Fruit fly (Drosophila melanogaster) whole organism, larva: ENCODE measurements around the gene rdx.

Experiments used
- noc ChIP-seq: fragments of 200-800 bp; sonication (Bioruptor generic); optimal IDR thresholded peaks from 3 replicates; lab custom pipeline; 2019; ENCODE audit warnings: missing biosample characterization, mild to moderate bottlenecking, missing genetic modification characterization, moderate library complexity

The rdx gene

DNA sequence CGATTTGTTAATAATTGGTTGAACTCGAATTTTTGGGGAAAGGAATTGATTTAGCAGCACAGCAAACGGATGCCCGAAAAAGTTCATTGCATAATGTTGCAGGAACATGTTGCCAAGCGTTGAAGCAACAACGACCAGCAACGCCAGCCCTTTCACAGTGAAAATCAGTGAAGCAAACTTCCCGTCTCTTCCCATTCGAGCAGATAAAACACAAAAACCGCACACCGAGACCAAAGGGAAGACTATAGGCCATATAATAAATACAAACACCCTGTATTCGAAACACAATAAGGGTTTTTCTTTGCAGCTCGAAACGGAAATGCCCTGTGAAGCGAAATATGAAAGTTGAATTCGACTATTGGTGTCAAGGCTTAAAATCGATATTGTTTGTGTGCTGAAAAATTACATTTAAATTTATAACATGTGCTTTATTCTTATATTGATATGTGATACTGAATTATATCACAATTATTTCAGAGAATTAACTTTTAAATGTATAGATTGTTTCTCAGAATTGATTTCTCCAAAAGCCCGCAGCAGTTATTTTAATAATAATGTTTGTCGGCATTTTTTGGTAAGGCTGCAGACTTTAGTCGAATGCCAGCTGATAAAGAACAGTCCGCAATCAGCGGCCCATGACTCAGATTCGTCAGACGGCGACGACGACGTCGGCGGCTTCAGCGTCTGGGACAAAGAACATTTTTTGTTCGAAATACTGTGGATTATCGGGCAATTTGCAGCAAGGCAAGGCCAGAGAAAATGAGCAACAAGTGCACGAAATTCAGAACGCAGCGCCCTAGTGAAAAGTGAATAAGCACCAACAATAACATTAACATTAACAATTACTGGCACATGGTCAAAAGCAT, 54.5 kb downstream of the rdx start:
- TF ChIP-seq noc (tag; lab: Kevin White, UChicago) = no peak

DNA sequence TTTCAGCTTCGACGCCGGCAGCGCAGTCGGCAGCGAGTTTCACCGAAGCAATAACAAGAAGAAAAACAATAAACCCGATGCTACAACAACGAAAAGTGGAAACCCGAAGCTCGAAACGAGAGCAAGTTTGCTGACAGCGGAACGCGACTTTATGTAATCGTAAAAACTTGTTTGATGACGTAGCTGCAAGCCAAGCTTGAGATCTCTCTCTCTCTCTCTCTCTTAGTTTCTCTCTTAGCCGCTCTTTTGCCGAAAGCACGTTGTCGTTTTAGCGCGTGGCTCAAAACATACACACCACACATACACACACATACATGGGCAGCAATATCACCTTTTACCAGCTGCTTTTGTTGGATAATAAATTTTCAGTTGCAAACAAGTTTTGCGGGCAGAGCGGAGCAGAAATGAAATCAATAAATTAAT, 55.8 kb downstream of the rdx start:
- no peak for TF ChIP-seq noc (tag; lab: Kevin White, UChicago)

DNA sequence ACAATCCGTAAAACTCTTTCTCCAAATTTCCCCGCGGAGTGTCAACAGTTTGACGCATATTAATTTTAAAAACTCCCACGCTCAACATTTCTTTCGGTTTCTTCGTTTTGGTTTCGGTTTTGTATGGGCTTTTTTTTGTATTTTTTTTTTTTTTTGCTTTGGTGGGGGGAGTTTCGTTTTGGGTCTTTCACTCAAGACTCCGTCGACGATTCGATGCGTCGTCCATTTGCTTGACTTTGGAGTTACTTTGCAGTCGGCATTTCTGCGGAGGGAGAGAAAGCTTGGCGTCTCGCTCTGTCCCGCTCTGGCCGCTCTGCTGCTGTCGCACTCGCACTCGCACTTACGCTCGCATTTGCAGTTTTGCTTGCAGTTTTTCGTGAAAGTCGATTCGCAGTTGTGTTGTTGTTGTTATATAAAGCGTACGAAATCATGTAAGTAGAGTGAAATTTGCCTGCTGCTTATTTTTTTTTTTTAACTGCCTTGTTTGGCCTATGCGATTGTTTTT, 57.1 kb downstream of the rdx start:
- TF ChIP-seq noc (tag; lab: Kevin White, UChicago) = no peak

DNA sequence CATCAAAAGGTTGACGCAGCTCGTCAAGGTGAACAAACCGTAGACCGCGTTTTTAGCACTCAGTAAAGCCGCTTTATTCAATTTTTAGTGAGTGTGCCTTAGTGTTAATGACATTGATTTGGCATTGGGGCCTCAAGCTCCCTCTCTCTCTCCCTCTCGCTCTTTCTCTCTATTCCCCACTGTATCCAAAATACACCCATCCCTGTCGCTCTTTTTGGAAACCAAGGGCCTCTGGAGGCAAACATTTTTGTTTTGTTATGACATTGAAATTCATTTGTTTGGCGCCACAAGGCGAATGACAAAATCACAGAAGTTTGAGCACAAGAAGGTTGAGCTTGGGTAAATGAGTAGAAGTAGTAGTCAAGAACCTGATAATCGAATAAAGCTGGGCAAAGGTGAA, 59.2 kb downstream of the rdx start:
- TF ChIP-seq noc (tag; lab: Kevin White, UChicago) = no peak

DNA sequence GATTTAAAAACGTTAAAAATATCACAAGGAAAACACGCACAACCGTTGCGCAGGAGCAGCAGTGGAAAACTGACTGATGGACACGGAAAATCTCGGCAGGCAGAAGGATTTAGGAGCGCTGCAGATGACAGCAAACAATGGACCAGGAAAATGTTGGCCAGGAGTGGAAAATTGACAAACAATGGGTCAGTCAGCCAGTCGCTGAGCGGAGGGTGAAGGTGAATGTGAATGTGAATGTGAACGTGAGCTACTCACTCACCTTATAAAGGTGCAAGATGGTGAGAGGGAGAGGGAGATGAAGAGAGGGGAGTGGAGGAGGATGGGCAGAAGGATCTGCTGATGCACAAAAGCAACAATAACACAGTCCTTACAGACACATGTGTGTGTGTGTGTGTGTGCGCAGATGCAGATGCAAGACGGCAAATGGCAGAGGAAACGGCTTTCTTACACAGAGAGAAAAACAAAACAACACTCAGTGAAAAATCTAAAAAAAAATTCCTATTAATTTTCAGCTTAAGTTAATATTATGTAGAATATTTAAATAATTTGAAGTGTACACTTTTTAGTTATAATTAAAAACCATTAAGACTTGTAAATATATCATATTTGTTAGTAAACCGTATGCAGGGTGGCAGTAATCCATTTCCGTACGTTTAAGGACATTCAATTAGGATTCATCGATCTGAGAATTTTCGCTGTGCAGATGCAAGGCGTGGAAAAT, 60.0 kb downstream of the rdx start:
- no peak for TF ChIP-seq noc (tag; lab: Kevin White, UChicago)

DNA sequence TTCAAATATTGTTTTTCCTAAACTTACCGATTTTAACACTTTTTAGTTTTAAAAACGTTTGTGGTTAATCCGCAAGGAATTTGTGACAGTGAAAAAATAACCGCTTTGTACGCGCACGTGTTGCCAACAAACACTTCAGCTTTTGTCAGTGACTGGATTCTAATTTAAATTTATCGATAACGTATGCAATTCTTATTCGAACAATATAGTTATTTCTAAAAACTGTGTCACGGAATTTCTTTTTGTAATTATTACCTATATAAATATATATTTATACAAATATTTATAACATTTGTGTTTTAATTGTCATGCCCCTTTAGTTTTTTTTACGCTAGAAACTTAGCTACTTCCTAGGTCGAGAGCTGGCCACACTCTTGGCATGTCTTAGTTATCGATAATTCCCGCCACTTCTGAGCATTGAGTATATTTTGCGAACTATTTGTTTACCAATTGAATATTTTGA, 67.3 kb downstream of the rdx start, which contains the start of gene Orc2:
Gene Orc2, plus strand, starts transcription at position 373 of the 463 bp plus-strand sequence.
- TF ChIP-seq noc (tag; lab: Kevin White, UChicago) = no peak

DNA sequence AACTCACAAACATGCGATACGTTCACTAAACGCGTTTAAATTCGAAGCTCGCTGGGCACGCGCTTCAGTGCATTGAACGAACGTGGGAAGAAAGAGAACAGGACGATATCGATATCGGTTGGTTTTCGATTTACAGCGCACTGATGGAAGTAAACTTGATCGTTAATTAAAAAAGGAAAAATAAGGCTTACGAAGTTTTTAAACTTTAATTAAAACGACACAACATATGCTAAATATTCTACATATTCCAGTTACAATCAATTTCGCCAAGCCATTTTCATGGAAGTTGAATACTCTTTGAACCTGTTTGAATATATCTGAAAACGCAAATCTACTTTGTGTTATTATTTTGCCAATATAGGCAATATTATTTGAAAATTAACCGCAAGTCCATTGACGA, 67.8 kb downstream of the rdx start, which contains the start of gene Kots:
Gene Kots, minus strand, starts transcription at position 101 of the 400 bp plus-strand sequence.
- no peak for TF ChIP-seq noc (tag; lab: Kevin White, UChicago)

DNA sequence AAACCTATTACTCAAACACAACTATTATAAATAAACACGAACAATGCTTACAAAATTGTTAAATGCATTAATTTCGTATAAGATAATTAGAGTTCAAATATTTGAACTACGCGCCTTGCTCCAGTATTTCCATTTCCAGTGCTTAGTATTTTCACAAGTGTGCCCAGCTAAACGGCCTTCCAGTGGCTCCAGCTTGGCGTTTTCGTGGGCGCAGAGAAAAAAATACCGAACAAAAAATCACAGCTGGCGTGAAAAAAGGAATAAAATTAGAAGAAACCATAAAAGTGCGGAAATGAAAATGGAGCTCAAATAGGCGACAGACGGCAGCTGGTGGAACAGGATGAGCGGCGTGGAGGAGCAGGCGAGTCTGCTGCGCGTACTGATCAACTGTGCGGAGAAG, 73.3 kb downstream of the rdx start, which contains the start of gene Ipp:
Gene Ipp, plus strand, starts transcription at position 208 of the 400 bp plus-strand sequence.
- no peak for TF ChIP-seq noc (tag; lab: Kevin White, UChicago)

DNA sequence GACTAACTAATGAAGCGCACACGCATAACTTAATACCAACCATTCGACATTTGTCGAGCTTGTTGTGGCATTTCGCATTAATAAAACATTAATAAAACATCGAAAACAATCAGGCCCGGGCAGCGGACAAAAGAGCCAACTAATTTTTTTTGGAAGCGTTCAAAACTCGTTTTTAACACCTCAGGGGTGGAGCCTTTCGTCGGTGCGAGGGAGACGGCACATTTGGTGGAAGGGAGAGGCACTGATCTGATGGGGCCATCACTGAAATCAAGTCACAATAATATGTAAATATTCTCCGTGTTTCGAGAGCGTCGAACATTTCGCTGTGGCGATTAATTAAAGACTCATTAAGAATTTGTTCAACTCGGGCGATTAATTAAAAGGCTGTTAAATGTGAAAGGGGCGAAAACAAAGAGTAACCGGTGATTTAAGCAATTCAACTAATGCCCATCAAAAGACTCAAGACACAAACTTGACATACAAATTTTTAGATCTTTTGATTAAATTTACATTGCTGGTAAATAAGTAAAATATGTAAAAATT, 75.0 kb downstream of the rdx start:
- no peak for TF ChIP-seq noc (tag; lab: Kevin White, UChicago)

DNA sequence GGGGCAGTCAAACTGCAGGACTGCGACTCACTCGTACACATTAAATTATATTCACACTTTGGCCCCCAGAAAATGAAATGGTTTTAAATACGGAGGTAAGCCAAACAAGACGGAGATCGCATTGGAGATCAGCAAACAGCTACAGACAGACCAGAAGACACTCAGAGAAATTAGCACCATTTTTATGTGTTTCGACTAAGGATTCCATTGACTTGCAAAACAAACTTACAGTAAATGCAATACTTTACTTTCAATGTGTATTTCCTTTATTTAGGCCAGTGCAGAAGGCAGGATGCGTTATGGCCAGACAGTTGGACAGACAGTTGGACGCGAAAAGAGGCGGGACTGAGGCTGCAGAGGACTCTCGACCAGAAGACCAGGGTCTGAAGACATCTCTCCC, 76.6 kb downstream of the rdx start:
- TF ChIP-seq noc (tag; lab: Kevin White, UChicago) = no peak

DNA sequence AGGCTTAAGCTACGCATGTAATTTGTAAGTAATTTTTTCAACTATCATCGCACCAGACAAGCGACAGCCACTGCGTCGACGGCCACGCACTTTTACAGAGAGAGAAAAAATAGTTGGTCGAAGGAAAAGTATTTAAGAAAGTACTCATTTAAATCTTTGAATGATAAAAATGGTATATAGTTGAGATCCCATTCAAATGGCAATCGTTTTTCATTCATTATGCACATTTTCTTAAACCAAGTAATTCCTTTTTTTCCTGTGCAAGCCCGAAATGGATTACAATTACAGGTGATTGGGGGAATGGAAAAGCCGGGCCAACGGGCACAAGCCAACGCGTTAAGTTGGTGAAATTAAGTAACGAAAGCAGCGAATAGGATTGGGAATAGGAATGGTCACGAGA, 79.6 kb downstream of the rdx start:
- no peak for TF ChIP-seq noc (tag; lab: Kevin White, UChicago)

DNA sequence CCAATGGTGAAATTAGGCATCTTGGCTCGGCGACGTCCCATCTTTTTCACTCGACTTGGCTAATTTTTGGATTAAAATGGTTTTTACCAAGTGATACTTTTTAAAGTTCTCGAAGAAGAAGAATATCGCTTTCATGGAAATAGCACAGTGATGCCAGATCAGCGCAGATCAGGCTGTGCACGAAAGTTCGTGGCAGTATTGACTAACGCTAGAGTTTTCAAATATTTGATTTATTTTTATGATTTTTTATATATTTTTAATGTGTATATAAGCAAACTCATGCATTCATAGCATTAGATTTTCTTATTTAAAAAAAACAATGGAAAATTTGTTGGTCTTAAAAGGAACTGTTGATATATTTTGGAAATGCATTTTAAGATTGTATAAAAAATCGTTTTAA, 80.8 kb downstream of the rdx start, which contains the start of gene CG9926:
Gene CG9926, minus strand, starts transcription at position 101 of the 400 bp plus-strand sequence.
- TF ChIP-seq noc (tag; lab: Kevin White, UChicago) = no peak

DNA sequence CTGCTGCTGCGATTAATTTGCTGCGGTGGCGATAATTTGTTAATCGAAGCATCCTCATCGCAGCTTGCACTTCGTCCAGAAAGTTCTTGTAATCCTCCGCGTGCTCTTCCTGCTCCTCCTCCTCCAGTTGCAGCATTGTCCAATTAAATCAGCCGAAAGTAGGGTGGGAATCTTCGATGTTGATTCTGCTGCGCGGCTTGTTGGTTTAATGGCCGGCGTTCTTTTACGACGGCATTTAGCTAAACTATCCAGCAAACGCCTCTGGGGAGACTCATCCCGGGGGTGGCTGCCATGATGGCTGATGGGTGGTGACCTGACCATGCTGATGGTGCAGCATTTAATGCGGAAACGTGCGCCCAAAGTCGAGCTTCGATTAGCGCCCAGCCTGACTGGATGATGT, 82.3 kb downstream of the rdx start:
- no peak for TF ChIP-seq noc (tag; lab: Kevin White, UChicago)

DNA sequence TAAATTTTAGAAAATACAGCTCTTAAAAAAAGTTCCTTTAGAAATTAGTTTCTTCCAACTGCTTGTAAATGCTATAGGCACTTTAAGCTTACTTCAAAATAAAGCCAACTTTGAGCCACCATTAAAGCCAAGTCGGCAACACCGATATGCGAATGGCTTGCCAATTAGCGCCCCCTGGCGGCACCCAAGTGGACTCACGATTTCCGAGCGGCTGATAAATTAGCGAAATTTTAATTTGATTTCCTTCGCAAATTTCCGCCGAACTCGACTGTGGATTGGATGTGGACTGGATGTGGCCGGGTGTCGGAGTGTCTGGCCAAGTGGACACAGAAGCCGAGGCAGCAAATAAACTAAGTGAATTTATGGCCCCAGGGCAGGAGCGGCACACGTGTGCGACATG, 83.6 kb downstream of the rdx start, which contains the start of gene CG31517:
Gene CG31517, plus strand, starts transcription at position 184 of the 400 bp plus-strand sequence.
- TF ChIP-seq noc (tag; lab: Kevin White, UChicago) = no peak

DNA sequence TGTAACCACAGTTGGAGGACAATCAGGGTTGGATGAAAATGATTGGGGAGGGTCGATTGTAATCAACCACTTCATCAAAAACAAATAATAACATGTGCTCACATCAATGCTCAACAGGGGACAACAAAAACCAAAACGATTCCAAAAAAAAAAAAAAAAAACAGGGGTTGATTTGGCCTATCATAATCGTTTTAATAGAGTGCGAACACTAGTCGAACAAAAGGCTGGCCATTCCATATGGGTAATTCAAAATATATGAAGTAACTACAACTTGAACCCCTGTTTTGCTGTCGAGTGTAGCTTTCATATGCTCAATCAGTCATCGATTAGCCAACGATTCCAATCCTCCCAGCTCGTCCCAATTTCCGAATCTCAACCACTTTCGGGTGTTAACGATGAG, 84.4 kb downstream of the rdx start:
- TF ChIP-seq noc (tag; lab: Kevin White, UChicago) = no peak

DNA sequence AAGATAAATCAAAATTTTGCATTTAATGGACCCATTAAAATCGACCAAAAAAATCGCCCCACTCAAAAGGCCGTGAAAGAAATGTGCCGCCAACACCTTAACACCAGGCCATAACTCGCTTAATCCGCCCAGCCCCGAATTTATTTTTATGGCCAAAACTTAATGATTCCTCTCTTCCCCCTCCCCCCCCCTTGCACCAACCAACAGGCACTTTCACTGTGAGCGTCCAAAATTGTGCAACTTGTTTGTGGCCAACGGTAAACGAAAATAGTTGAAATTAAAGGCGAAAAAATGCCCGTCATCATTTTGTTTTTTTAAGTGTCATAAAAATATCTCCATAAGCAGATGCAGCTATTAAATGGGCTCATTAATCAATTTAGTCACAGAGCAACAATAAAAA, 85.7 kb downstream of the rdx start:
- peak; percentile 0 for TF ChIP-seq noc (tag; lab: Kevin White, UChicago)
